Worm (Caenorhabditis elegans) whole organism, L2 larva: Measurements from ENCODE around the gene prx-14.

Experiments used
- R02D3.7 ChIP-seq: fragments of 150-350 bp; optimal IDR thresholded peaks from 2 replicates; lab custom pipeline; 2014; ENCODE audit warnings: missing biosample characterization, missing genetic modification characterization
- ZK546.5 ChIP-seq: sonication (generic microtip); optimal IDR thresholded peaks from 2 replicates; lab custom pipeline; 2017; ENCODE audit warnings: missing biosample characterization, missing genetic modification characterization
- ceh-82 ChIP-seq: fragments of 150-350 bp; optimal IDR thresholded peaks from 2 replicates; lab custom pipeline; 2014; ENCODE audit warnings: missing biosample characterization, missing genetic modification characterization
- elt-3 ChIP-seq: sonication (generic microtip); optimal IDR thresholded peaks from 2 replicates; lab custom pipeline; 2017; ENCODE audit warnings: missing biosample characterization, missing genetic modification characterization
- mdl-1 ChIP-seq, 2 experiments: fragments of 150-350 bp in 1 of 2; sonication (generic microtip) in 1 of 2; optimal IDR thresholded peaks; 2 replicates each; lab custom pipeline; 2017; ENCODE audit warnings: missing biosample characterization in 2 of 2, missing genetic modification characterization in 2 of 2
- nhr-21 ChIP-seq: fragments of 150-350 bp; optimal IDR thresholded peaks from 2 replicates; lab custom pipeline; 2014; ENCODE audit warnings: missing biosample characterization, missing genetic modification characterization
- sma-3 ChIP-seq: sonication (generic microtip); optimal IDR thresholded peaks from 2 replicates; lab custom pipeline; 2016; ENCODE audit warnings: missing genetic modification reagents, missing genetic modification characterization, missing compliant biosample characterization

DNA sequence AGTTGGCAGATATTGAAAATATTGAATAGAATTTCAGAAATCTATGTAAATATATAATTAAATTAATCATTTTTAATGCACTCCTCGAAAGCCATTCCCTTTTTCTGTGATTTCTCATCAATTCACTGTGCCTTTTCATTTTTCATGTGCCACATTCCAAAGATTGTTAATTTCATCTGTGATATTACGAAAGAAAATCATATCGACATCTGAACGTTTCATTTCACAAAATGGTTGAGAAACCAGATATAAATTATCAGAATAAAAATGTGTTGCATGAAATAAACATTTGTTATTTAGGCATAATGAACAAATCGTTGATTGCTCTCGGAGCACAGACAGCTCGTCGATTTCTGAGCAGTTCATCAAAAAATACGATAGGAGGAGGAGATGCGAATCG is 1.1 kb downstream of the prx-14 start, which contains the start of gene nuaf-3:
- no peak for TF ChIP-seq sma-3 (GFP tag; lab: Kevin White, UChicago)
- TF ChIP-seq elt-3 (tag; lab: Kevin White, UChicago) = no peak
- TF ChIP-seq R02D3.7 (tag; lab: Kevin White, UChicago) = no peak
- no peak for TF ChIP-seq mdl-1 (tag; optimal IDR thresholded peaks at IDR 0.05; lab: Kevin White, UChicago)
- no peak for TF ChIP-seq ZK546.5 (tag; lab: Kevin White, UChicago)
- TF ChIP-seq ceh-82 (tag; lab: Kevin White, UChicago) = no peak
- TF ChIP-seq nhr-21 (tag; lab: Kevin White, UChicago) = no peak
